Fruit fly (Drosophila melanogaster) whole organism, embryonic: ENCODE results near the gene CG9667.
A peak's percentile ranks its signal among the peaks of the same experiment; 100 is the strongest.

Experiments used
- ATbp ChIP-seq: fragments of 200-800 bp; sonication (Bioruptor generic); optimal IDR thresholded peaks from 2 replicates; lab custom pipeline; 2017; ENCODE audit warnings: missing biosample characterization, mild to moderate bottlenecking, missing genetic modification characterization, missing genetic modification reagents
- CG11504 ChIP-seq: fragments of 200-800 bp; sonication (Bioruptor generic); optimal IDR thresholded peaks from 3 replicates; lab custom pipeline; 2019; ENCODE audit warnings: missing biosample characterization, mild to moderate bottlenecking, missing genetic modification characterization, moderate library complexity
- CG11723 ChIP-seq: fragments of 200-800 bp; sonication (Bioruptor generic); optimal IDR thresholded peaks from 2 replicates; lab custom pipeline; 2017; ENCODE audit warnings: missing biosample characterization, mild to moderate bottlenecking, missing genetic modification characterization
- CG15011 ChIP-seq: fragments of 200-800 bp; sonication (Bioruptor generic); optimal IDR thresholded peaks from 3 replicates; lab custom pipeline; 2018; ENCODE audit warnings: missing biosample characterization, mild to moderate bottlenecking, missing genetic modification characterization
- CG15479 ChIP-seq: fragments of 200-800 bp; sonication (Bioruptor generic); optimal IDR thresholded peaks from 3 replicates; lab custom pipeline; 2019; ENCODE audit warnings: missing biosample characterization, mild to moderate bottlenecking, missing genetic modification characterization, moderate library complexity
- CG1603 ChIP-seq: fragments of 200-800 bp; sonication (Bioruptor generic); optimal IDR thresholded peaks from 2 replicates; lab custom pipeline; 2019; ENCODE audit warnings: missing biosample characterization, mild to moderate bottlenecking, missing genetic modification characterization, moderate library complexity
- CG17186 ChIP-seq: fragments of 200-800 bp; sonication (Bioruptor generic); optimal IDR thresholded peaks from 3 replicates; lab custom pipeline; 2017; ENCODE audit warnings: missing biosample characterization, missing genetic modification reagents, missing genetic modification characterization
- CG17359 ChIP-seq: fragments of 200-800 bp; sonication (Bioruptor generic); optimal IDR thresholded peaks from 3 replicates; lab custom pipeline; 2018; ENCODE audit warnings: missing biosample characterization, mild to moderate bottlenecking, missing genetic modification characterization, moderate library complexity
- CG17568 ChIP-seq: fragments of 200-800 bp; sonication (Bioruptor generic); optimal IDR thresholded peaks from 2 replicates; lab custom pipeline; 2018; ENCODE audit warnings: missing biosample characterization, mild to moderate bottlenecking, missing genetic modification characterization, moderate library complexity
- CG3838 ChIP-seq: fragments of 200-800 bp; sonication (Bioruptor generic); optimal IDR thresholded peaks from 3 replicates; lab custom pipeline; 2016; ENCODE audit warnings: missing biosample characterization, missing genetic modification characterization
- CG3847 ChIP-seq: fragments of 200-800 bp; sonication (Bioruptor generic); IDR thresholded peaks from 2 replicates; pipeline ENCODE4 v1.3.6; 2022; ENCODE audit warnings: missing biosample characterization, missing genetic modification characterization
- CG3995 ChIP-seq: fragments of 200-800 bp; sonication (Bioruptor generic); optimal IDR thresholded peaks from 3 replicates; lab custom pipeline; 2016; ENCODE audit warnings: missing biosample characterization, missing genetic modification characterization
- CG4328 ChIP-seq: fragments of 200-800 bp; sonication (Bioruptor generic); optimal IDR thresholded peaks from 3 replicates; lab custom pipeline; 2017; ENCODE audit warnings: missing biosample characterization, missing genetic modification reagents, missing genetic modification characterization
- CG43689 ChIP-seq: fragments of 200-800 bp; sonication (Bioruptor generic); IDR thresholded peaks from 2 replicates; pipeline ENCODE4 v1.3.6; 2022; ENCODE audit warnings: missing biosample characterization, missing genetic modification characterization
- CG4424 ChIP-seq: fragments of 200-800 bp; sonication (Bioruptor generic); optimal IDR thresholded peaks from 3 replicates; lab custom pipeline; 2016; ENCODE audit warnings: missing biosample characterization, missing genetic modification characterization
- CG4617 ChIP-seq: fragments of 200-800 bp; sonication (Bioruptor generic); optimal IDR thresholded peaks from 3 replicates; lab custom pipeline; 2016; ENCODE audit warnings: missing biosample characterization, missing genetic modification characterization, borderline replicate concordance
- CG7357 ChIP-seq: fragments of 200-800 bp; sonication (Bioruptor generic); IDR thresholded peaks from 3 replicates; pipeline ENCODE4 v1.3.6; 2022; ENCODE audit warnings: missing biosample characterization, missing genetic modification characterization
- CG7372 ChIP-seq: fragments of 200-800 bp; sonication (Bioruptor generic); IDR thresholded peaks from 2 replicates; pipeline ENCODE4 v1.3.6; 2022; ENCODE audit warnings: missing biosample characterization, missing genetic modification characterization
- CG8765 ChIP-seq: fragments of 200-800 bp; sonication (Bioruptor generic); IDR thresholded peaks from 2 replicates; pipeline ENCODE4 v1.3.6; 2022; ENCODE audit warnings: missing biosample characterization, missing genetic modification characterization
- CG9727 ChIP-seq: fragments of 200-800 bp; sonication (Bioruptor generic); optimal IDR thresholded peaks from 3 replicates; lab custom pipeline; 2017; ENCODE audit warnings: missing biosample characterization, mild to moderate bottlenecking, missing genetic modification characterization
- CrebB ChIP-seq: fragments of 200-800 bp; sonication (Bioruptor generic); optimal IDR thresholded peaks from 3 replicates; lab custom pipeline; 2018; ENCODE audit warnings: missing biosample characterization, mild to moderate bottlenecking, missing genetic modification characterization
- Dad ChIP-seq: fragments of 200-800 bp; sonication (Bioruptor generic); optimal IDR thresholded peaks from 3 replicates; lab custom pipeline; 2016; ENCODE audit warnings: missing biosample characterization, missing genetic modification characterization
- ERR ChIP-seq: fragments of 200-800 bp; sonication (Bioruptor generic); optimal IDR thresholded peaks from 2 replicates; lab custom pipeline; 2016; ENCODE audit warnings: missing biosample characterization, missing genetic modification characterization
- GATAe ChIP-seq: fragments of 200-800 bp; sonication (Bioruptor generic); conservative IDR thresholded peaks from 2 replicates; pipeline ENCODE4 v1.3.6; 2022; ENCODE audit warnings: missing biosample characterization, missing genetic modification characterization
- HLH54F ChIP-seq: fragments of 200-800 bp; sonication (Bioruptor generic); optimal IDR thresholded peaks from 3 replicates; lab custom pipeline; 2016; ENCODE audit warnings: missing biosample characterization, missing genetic modification characterization
- HmgZ ChIP-seq: fragments of 200-800 bp; sonication (Bioruptor generic); optimal IDR thresholded peaks from 2 replicates; lab custom pipeline; 2018; ENCODE audit warnings: missing biosample characterization, mild to moderate bottlenecking, missing genetic modification characterization
- Lpt ChIP-seq: fragments of >200 bp; optimal IDR thresholded peaks from 2 replicates; lab custom pipeline; 2018; ENCODE audit warnings: missing biosample characterization, missing genetic modification characterization
- Oli ChIP-seq: fragments of 200-800 bp; sonication (Bioruptor generic); optimal IDR thresholded peaks from 2 replicates; lab custom pipeline; 2018; ENCODE audit warnings: missing biosample characterization, mild to moderate bottlenecking, missing genetic modification characterization, moderate library complexity
- Pdp1 ChIP-seq, 2 experiments: fragments of 200-800 bp; sonication (Bioruptor generic); optimal IDR thresholded peaks; 3 replicates each; lab custom pipeline; 2016; ENCODE audit warnings: missing biosample characterization in 2 of 2, missing genetic modification characterization in 2 of 2, mild to moderate bottlenecking in 1 of 2, moderate library complexity in 1 of 2
- Ptx1 ChIP-seq: fragments of 200-800 bp; sonication (Bioruptor generic); IDR thresholded peaks from 2 replicates; pipeline ENCODE4 v1.3.6; 2022; ENCODE audit warnings: missing biosample characterization, missing genetic modification characterization
- Taf1 ChIP-seq: fragments of 200-800 bp; sonication (Bioruptor generic); IDR thresholded peaks from 2 replicates; pipeline ENCODE4 v1.3.6; 2022; ENCODE audit warnings: missing biosample characterization, missing genetic modification characterization
- Xbp1 ChIP-seq: fragments of 200-800 bp; sonication (Bioruptor generic); optimal IDR thresholded peaks from 3 replicates; lab custom pipeline; 2016; ENCODE audit warnings: missing biosample characterization, mild to moderate bottlenecking, missing genetic modification characterization
- bcd ChIP-seq: fragments of 200-800 bp; sonication (Bioruptor generic); optimal IDR thresholded peaks from 2 replicates; lab custom pipeline; 2017; ENCODE audit warnings: missing biosample characterization, mild to moderate bottlenecking, missing genetic modification characterization
- bigmax ChIP-seq: fragments of 200-800 bp; sonication (Bioruptor generic); optimal IDR thresholded peaks from 2 replicates; lab custom pipeline; 2018; ENCODE audit warnings: missing biosample characterization, mild to moderate bottlenecking, missing genetic modification characterization
- chn ChIP-seq: fragments of 200-800 bp; sonication (Bioruptor generic); optimal IDR thresholded peaks from 2 replicates; lab custom pipeline; 2016; ENCODE audit warnings: missing biosample characterization, missing genetic modification characterization
- crc ChIP-seq: fragments of 200-800 bp; sonication (Bioruptor generic); optimal IDR thresholded peaks from 2 replicates; lab custom pipeline; 2016; ENCODE audit warnings: missing biosample characterization, missing genetic modification characterization
- dimm ChIP-seq: fragments of 200-800 bp; sonication (Bioruptor generic); IDR thresholded peaks from 2 replicates; pipeline ENCODE4 v1.3.6; 2022; ENCODE audit warnings: missing biosample characterization, missing genetic modification characterization
- dysf ChIP-seq: fragments of 200-800 bp; sonication (Bioruptor generic); IDR thresholded peaks from 3 replicates; pipeline ENCODE4 v1.3.6; 2022; ENCODE audit warnings: missing biosample characterization, missing genetic modification characterization
- gem ChIP-seq: fragments of 200-800 bp; sonication (Bioruptor generic); optimal IDR thresholded peaks from 2 replicates; lab custom pipeline; 2019; ENCODE audit warnings: missing biosample characterization, mild to moderate bottlenecking, missing genetic modification characterization, moderate library complexity
- h ChIP-seq: fragments of >200 bp; optimal IDR thresholded peaks from 2 replicates; lab custom pipeline; 2017
- her ChIP-seq: fragments of 200-800 bp; sonication (Bioruptor generic); optimal IDR thresholded peaks from 2 replicates; lab custom pipeline; 2016; ENCODE audit warnings: missing biosample characterization, missing genetic modification characterization
- lov ChIP-seq, 2 experiments: fragments of 200-800 bp in 1 of 2; fragments of >200 bp in 1 of 2; sonication (Bioruptor generic) in 1 of 2; IDR thresholded peaks in 1 of 2; optimal IDR thresholded peaks in 1 of 2; 2 replicates in 1 of 2; 3 replicates in 1 of 2; pipeline versions ENCODE4 v1.3.6 to Lab custom; 2017 to 2022; ENCODE audit warnings: missing biosample characterization in 1 of 2, missing genetic modification characterization in 1 of 2
- mld ChIP-seq: fragments of 200-800 bp; sonication (Bioruptor generic); IDR thresholded peaks from 3 replicates; pipeline ENCODE4 v1.3.6; 2022; ENCODE audit warnings: missing biosample characterization, missing genetic modification characterization; ENCODE audit not compliant: partially characterized antibody
- org-1 ChIP-seq: fragments of 200-800 bp; sonication (Bioruptor generic); optimal IDR thresholded peaks from 2 replicates; lab custom pipeline; 2017; ENCODE audit warnings: missing biosample characterization, missing genetic modification characterization
- pita ChIP-seq: fragments of 200-800 bp; sonication (Bioruptor generic); optimal IDR thresholded peaks from 2 replicates; lab custom pipeline; 2017; ENCODE audit warnings: missing biosample characterization, mild to moderate bottlenecking, missing genetic modification characterization
- sd ChIP-seq: fragments of 200-800 bp; sonication (Bioruptor generic); optimal IDR thresholded peaks from 3 replicates; lab custom pipeline; 2018; ENCODE audit warnings: missing biosample characterization, mild to moderate bottlenecking, missing genetic modification characterization, moderate library complexity
- sug ChIP-seq: fragments of 200-800 bp; optimal IDR thresholded peaks from 2 replicates; lab custom pipeline; 2019; ENCODE audit warnings: missing biosample characterization, mild to moderate bottlenecking, missing genetic modification characterization, moderate library complexity
- twi ChIP-seq: fragments of 200-800 bp; optimal IDR thresholded peaks from 2 replicates; lab custom pipeline; 2019; ENCODE audit warnings: missing biosample characterization, mild to moderate bottlenecking, missing genetic modification characterization, moderate library complexity
- zfh2 ChIP-seq: fragments of 200-800 bp; sonication (Bioruptor generic); optimal IDR thresholded peaks from 2 replicates; lab custom pipeline; 2016; ENCODE audit warnings: missing biosample characterization, missing genetic modification characterization

CG9667 gene

DNA sequence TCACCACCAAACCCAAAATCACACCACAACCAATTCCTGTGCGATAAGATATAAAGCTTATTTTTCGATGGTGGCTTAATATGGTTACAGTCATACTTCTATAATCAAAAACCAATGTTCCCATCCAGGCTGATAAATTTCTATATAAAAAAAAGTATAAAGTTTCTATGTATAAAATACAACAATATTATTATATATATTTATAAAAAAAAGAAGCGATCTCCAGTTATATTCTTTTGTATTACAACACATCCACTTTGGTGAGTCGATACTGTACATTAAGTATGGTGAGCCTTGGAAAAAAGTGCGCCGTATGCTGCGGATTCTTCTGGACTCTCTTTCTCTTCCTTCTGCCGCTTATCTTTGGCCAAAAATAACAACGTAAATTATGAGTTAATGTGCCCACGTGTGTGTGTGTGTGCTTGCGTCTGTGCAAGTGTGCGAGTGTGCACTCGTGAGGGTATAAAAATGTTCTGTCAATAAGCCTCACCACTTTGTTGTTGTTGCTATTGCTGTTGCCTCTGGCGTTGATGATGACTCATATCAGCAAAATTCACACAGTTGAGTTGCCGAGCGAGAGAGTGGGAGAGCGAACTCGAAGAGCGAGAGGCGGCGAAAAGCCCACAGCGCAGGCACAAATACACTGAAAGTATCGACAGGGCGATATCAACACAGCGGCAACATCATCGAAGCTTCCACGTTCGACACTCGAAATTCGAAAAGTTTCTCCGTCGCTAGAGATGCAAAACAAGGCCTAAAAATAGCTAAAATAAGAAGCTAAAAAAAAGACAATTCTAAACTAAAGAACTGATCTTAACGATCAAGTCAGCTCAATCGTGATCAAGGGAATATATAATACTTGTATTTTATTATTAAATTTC, 6.5 kb downstream of the CG9667 start (continued):
- TF ChIP-seq ATbp = peak; percentile 39
- no peak for TF ChIP-seq h
- TF ChIP-seq HmgZ = peak; percentile 60
- 0 out of 2 replicates have a peak, but pooled peaks have one; percentile 17 for TF ChIP-seq CG7372
- TF ChIP-seq CG43689 (GFP tag; lab: Robert Waterston, UW) = no peak
- peak; percentile 89 for TF ChIP-seq sd (tag; lab: Kevin White, UChicago)
- peak; percentile 51 for TF ChIP-seq CG17568
- TF ChIP-seq CG4617 = no peak
- peak; percentile 64; the same call in 1 of the 2 replicates for TF ChIP-seq Taf1 (GFP tag; lab: Robert Waterston, UW)
- peak; percentile 27 for TF ChIP-seq Xbp1 (GFP tag; lab: Kevin White, UChicago)
- TF ChIP-seq CG9727 (GFP tag; lab: Kevin White, UChicago) = peak; percentile 41
- peak; percentile 10 for TF ChIP-seq twi (tag; lab: Kevin White, UChicago)
- TF ChIP-seq ERR (GFP tag; lab: Kevin White, UChicago) = no peak
- no peak for TF ChIP-seq zfh2 (GFP tag; lab: Kevin White, UChicago)
- no peak for TF ChIP-seq chn
- TF ChIP-seq Pdp1 (GFP tag; optimal IDR thresholded peaks at IDR 0.05; lab: Kevin White, UChicago) = peak in 1 of 2 experiments; percentile 67
- TF ChIP-seq CG15479 (GFP tag; lab: Kevin White, UChicago) = peak; percentile 51
- no peak for TF ChIP-seq CG1603 (tag; lab: Kevin White, UChicago)
- no peak for TF ChIP-seq org-1
- peak; percentile 47 for TF ChIP-seq bcd (GFP tag; lab: Kevin White, UChicago)
- peak; percentile 12 for TF ChIP-seq CG3838
- TF ChIP-seq Oli = peak; percentile 64
- no peak for TF ChIP-seq Dad (GFP tag; lab: Kevin White, UChicago)
- peak; percentile 45; the same call in 2 of the 3 replicates for TF ChIP-seq CG7357 (GFP tag; lab: Robert Waterston, UW)
- TF ChIP-seq Ptx1 (GFP tag; lab: Robert Waterston, UW) = peak; percentile 86
- TF ChIP-seq CG8765 (GFP tag; lab: Robert Waterston, UW) = peak; percentile 25; the same call in 1 of the 2 replicates
- peak; percentile 67 for TF ChIP-seq her (GFP tag; lab: Kevin White, UChicago)
- no peak for TF ChIP-seq lov (optimal IDR thresholded peaks at IDR 0.05; lab: Kevin White, UChicago)
- no peak for TF ChIP-seq lov (GFP tag; IDR thresholded peaks at IDR 0.05; lab: Robert Waterston, UW)
- TF ChIP-seq bigmax (GFP tag; lab: Kevin White, UChicago) = no peak
- TF ChIP-seq CG17186 (GFP tag; lab: Kevin White, UChicago) = no peak
- TF ChIP-seq crc (GFP tag; lab: Kevin White, UChicago) = no peak
- TF ChIP-seq GATAe (GFP tag; lab: Robert Waterston, UW) = peak; percentile 35
- TF ChIP-seq CG11723 (GFP tag; lab: Kevin White, UChicago) = no peak
- no peak for TF ChIP-seq Lpt (GFP tag; lab: Kevin White, UChicago)
- no peak for TF ChIP-seq mld (GFP tag; lab: Robert Waterston, UW)
- TF ChIP-seq pita (GFP tag; lab: Kevin White, UChicago) = no peak
- TF ChIP-seq dysf (GFP tag; lab: Robert Waterston, UW) = peak; percentile 78
- TF ChIP-seq CG15011 (GFP tag; lab: Kevin White, UChicago) = peak; percentile 28
- peak; percentile 59 for TF ChIP-seq CG3847 (GFP tag; lab: Robert Waterston, UW)
- no peak for TF ChIP-seq CG3995 (GFP tag; lab: Kevin White, UChicago)
- peak; percentile 50 for TF ChIP-seq sug (tag; lab: Kevin White, UChicago)
- peak; percentile 34 for TF ChIP-seq CG4328 (GFP tag; lab: Kevin White, UChicago)
- peak; percentile 78 for TF ChIP-seq CG17359
- TF ChIP-seq CG11504 (tag; lab: Kevin White, UChicago) = peak; percentile 75
- peak; percentile 87 for TF ChIP-seq gem
- no peak for TF ChIP-seq HLH54F (GFP tag; lab: Kevin White, UChicago)
- TF ChIP-seq CG4424 (GFP tag; lab: Kevin White, UChicago) = peak; percentile 51
- no peak for TF ChIP-seq dimm (GFP tag; lab: Robert Waterston, UW)
- TF ChIP-seq CrebB (tag; lab: Kevin White, UChicago) = peak; percentile 45
